Worm (Caenorhabditis elegans) whole organism, L2 larva: ENCODE data around the gene K08F4.5.

Experiments used
- alr-1 ChIP-seq: fragments of 150-350 bp; optimal IDR thresholded peaks from 2 replicates; lab custom pipeline; 2014; ENCODE audit warnings: missing biosample characterization, missing genetic modification characterization
- egl-27 ChIP-seq: sonication (generic microtip); optimal IDR thresholded peaks from 3 replicates; lab custom pipeline; 2017; ENCODE audit warnings: missing biosample characterization, missing genetic modification reagents, missing genetic modification characterization
- nhr-237 ChIP-seq: fragments of 150-350 bp; optimal IDR thresholded peaks from 2 replicates; lab custom pipeline; 2014; ENCODE audit warnings: missing biosample characterization, missing genetic modification characterization
- snpc-4 ChIP-seq: fragments of 150-350 bp; optimal IDR thresholded peaks from 2 replicates; lab custom pipeline; 2014; ENCODE audit warnings: missing biosample characterization, missing genetic modification characterization

DNA sequence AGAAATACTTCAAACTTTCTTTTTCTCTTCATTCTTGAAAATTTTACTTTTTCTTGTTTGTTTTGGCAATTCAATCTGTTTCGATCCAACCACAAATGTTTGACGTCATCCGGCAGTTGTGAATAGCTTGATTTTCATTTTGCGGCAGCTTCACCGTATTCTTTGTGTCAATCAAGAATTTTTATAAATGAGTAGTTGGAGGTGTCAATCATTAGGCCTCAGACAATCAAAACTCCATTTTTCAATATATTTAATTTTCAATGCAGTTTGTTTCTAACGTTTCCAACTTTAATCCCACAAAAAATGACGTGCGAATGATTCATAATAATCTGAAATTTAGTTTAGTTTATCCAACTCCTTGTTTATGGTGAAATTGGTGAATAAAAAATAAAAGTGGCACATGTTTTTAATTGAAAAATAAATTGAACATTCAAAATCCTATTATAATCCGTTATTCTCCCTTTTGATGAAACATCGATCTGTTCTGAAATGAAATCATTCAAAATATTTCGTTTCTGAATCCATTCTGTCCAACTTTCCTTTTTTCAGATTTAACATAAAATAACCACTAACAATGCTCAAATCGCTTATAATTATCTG is 21.9 kb upstream of the K08F4.5 start, which contains the start of gene ttr-53:
- TF ChIP-seq nhr-237, result no peak
- no peak for TF ChIP-seq snpc-4 (tag; lab: Kevin White, UChicago)
- no peak for TF ChIP-seq egl-27
- no peak for TF ChIP-seq alr-1 (tag; lab: Kevin White, UChicago)
